Fruit fly (Drosophila melanogaster): Measurements from ENCODE around the gene Rpt4R.

dm6 chr3L:11938716-11939115 lies 3.0 kb upstream of the Rpt4R start, which contains the start of gene CG44837:
- TF ChIP-seq EcR (GFP tag; optimal IDR thresholded peaks at IDR 0.05) (no peak), psq (optimal IDR thresholded peaks at IDR 0.05) (no peak), usp (GFP tag; optimal IDR thresholded peaks at IDR 0.05) (no peak), CG8478 (optimal IDR thresholded peaks at IDR 0.05) (no peak)
